Worm (Caenorhabditis elegans): ENCODE results near the gene C09H10.4.
A peak's percentile ranks its signal among the peaks of the same experiment; 100 is the strongest.

C09H10.4 gene

ce11 chrII:11099841-11100240 is at the start of gene C09H10.4:
C09H10.4 (plus strand) TSS chrII:11100141.
- TF ChIP-seq unc-30 (tag; optimal IDR thresholded peaks at IDR 0.05), result no peak

- TF ChIP-seq egl-27 (tag; optimal IDR thresholded peaks at IDR 0.05) (no peak), aha-1 (tag; optimal IDR thresholded peaks at IDR 0.05) (no peak), unc-130 (tag; optimal IDR thresholded peaks at IDR 0.05) (no peak), Y116A8C.19 (tag; optimal IDR thresholded peaks at IDR 0.05; ENCODE audit: borderline replicate concordance) (no peak), ceh-63 (GFP tag; optimal IDR thresholded peaks at IDR 0.05) (no peak), zip-4 (GFP tag; optimal IDR thresholded peaks at IDR 0.05) (no peak), lin-13 (GFP tag; optimal IDR thresholded peaks at IDR 0.05) (no peak), nhr-12 (tag; optimal IDR thresholded peaks at IDR 0.05) (no peak), hlh-4 (tag; optimal IDR thresholded peaks at IDR 0.05) (no peak), grh-1 (GFP tag; IDR thresholded peaks at IDR 0.05) (no peak), xbp-1 (tag; optimal IDR thresholded peaks at IDR 0.05) (no peak), snpc-4 (tag; optimal IDR thresholded peaks at IDR 0.05) (no peak), vab-15 (tag; optimal IDR thresholded peaks at IDR 0.05) (no peak), ceh-82 (tag; optimal IDR thresholded peaks at IDR 0.05) (no peak), unc-62 (GFP tag; optimal IDR thresholded peaks at IDR 0.05) (no peak), ceh-88 (GFP tag; IDR thresholded peaks at IDR 0.05) (no peak), fos-1 (tag; optimal IDR thresholded peaks at IDR 0.05) (no peak)
Measured at ce11 chrII:11050678-11051077, 49.3 kb upstream of the C09H10.4 start.

DNA sequence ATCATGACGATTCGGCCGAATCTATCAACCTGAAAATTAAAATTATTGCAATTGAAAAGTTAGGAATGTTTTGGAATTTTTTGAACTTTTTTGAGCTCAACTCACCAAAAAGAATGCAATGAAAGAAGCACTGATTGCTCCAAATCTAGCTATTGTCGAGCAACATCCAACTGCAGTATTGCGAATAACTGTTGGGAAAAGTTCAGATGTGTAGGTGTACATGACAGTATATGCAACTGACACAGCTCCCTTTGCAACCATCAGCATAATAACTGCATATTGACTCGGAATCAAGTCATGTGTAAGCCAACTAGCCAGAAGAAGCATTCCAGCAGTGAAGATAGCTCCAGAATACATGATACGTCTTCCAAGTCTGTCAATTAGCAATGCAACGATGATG is 47.4 kb upstream of the C09H10.4 start:
- no peak for TF ChIP-seq dsc-1 (tag; optimal IDR thresholded peaks at IDR 0.05)
- TF ChIP-seq C34B4.2 (tag; optimal IDR thresholded peaks at IDR 0.05), result no peak
- no peak for TF ChIP-seq lsy-2 (tag; optimal IDR thresholded peaks at IDR 0.05)
- no peak for TF ChIP-seq mdl-1 (tag; optimal IDR thresholded peaks at IDR 0.05)
- TF ChIP-seq snpc-4 (tag; optimal IDR thresholded peaks at IDR 0.05), result no peak
- TF ChIP-seq blmp-1 (tag; optimal IDR thresholded peaks at IDR 0.05), result no peak
- TF ChIP-seq lin-13 (GFP tag; optimal IDR thresholded peaks at IDR 0.05), result no peak
- no peak for TF ChIP-seq unc-30 (tag; optimal IDR thresholded peaks at IDR 0.05)
- TF ChIP-seq tlp-1 (tag; optimal IDR thresholded peaks at IDR 0.05), result no peak
- no peak for TF ChIP-seq sup-37 (GFP tag; optimal IDR thresholded peaks at IDR 0.05)
- no peak for TF ChIP-seq ceh-88 (GFP tag; IDR thresholded peaks at IDR 0.05)
- TF ChIP-seq pax-3 (tag; optimal IDR thresholded peaks at IDR 0.05), result no peak
- no peak for TF ChIP-seq pag-3 (tag; optimal IDR thresholded peaks at IDR 0.05; ENCODE audit: borderline replicate concordance, insufficient read depth)
- no peak for TF ChIP-seq aly-2 (tag; optimal IDR thresholded peaks at IDR 0.05)
- TF ChIP-seq unc-130 (tag; optimal IDR thresholded peaks at IDR 0.05), result no peak
- no peak for TF ChIP-seq hlh-17 (GFP tag; optimal IDR thresholded peaks at IDR 0.05; ENCODE audit: borderline replicate concordance)
- TF ChIP-seq nhr-20 (tag; optimal IDR thresholded peaks at IDR 0.05), result no peak
- TF ChIP-seq ets-5 (GFP tag; IDR thresholded peaks at IDR 0.05), result no peak

DNA sequence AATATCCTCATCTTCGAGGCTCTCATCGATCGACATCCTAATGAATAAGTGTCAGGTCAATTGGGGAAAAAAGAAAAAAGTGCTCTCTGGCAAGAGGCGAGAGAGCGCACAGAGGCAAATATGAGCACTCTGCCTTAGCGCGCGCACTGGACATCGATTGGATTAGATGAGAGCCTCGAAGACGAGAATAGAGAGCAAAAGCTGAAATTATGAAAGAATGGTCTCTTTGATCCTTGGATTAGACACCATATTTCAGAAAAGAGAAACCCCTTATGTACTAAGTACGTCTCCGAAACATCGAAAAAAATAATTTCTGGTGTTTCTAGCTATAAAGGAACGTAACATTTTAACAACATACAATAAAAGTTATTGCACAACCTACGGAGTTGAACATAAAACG is 44.7 kb upstream of the C09H10.4 start, which contains the start of gene F45E10.2:
F45E10.2 (minus strand) TSS at position 101 of the 400 bp plus-strand sequence.
- no peak for TF ChIP-seq alr-1 (tag; optimal IDR thresholded peaks at IDR 0.05; ENCODE audit: borderline replicate concordance)
- no peak for TF ChIP-seq ama-1 (optimal IDR thresholded peaks at IDR 0.05)
- TF ChIP-seq ceh-82 (tag; optimal IDR thresholded peaks at IDR 0.05), result no peak
- no peak for TF ChIP-seq unc-86 (tag; optimal IDR thresholded peaks at IDR 0.05)
- no peak for TF ChIP-seq fos-1 (tag; optimal IDR thresholded peaks at IDR 0.05)
- no peak for TF ChIP-seq mdl-1 (tag; optimal IDR thresholded peaks at IDR 0.05)
- no peak for TF ChIP-seq dsc-1 (tag; optimal IDR thresholded peaks at IDR 0.05)

- TF ChIP-seq blmp-1 (tag; optimal IDR thresholded peaks at IDR 0.05), result peak; percentile 60
- TF ChIP-seq elt-3 (tag; optimal IDR thresholded peaks at IDR 0.05), result peak in 2 of 6 experiments; percentile 6 to 55
- TF ChIP-seq nhr-85 (tag), result peak; percentile 52
- no peak for TF ChIP-seq efl-1 (optimal IDR thresholded peaks at IDR 0.05)
- TF ChIP-seq efl-1 (GFP tag; optimal IDR thresholded peaks at IDR 0.05 in 1 of 2), result peak in 1 of 2 experiments; percentile 13
- no peak for TF ChIP-seq nhr-76 (tag; optimal IDR thresholded peaks at IDR 0.05)
Measured at ce11 chrII:11057256-11057655, 42.7 kb upstream of the C09H10.4 start.

Data from whole organism, L1 larva.